Fruit fly (Drosophila melanogaster) whole organism, embryonic: ENCODE results near the gene Nct.
A peak's percentile ranks its signal among the peaks of the same experiment; 100 is the strongest.

Experiments used
- CG10209 ChIP-seq: fragments of 200-800 bp; sonication (Bioruptor generic); optimal IDR thresholded peaks from 3 replicates; lab custom pipeline; 2017; ENCODE audit warnings: missing biosample characterization, mild to moderate bottlenecking, missing genetic modification characterization, missing genetic modification reagents
- CG11560 ChIP-seq: fragments of 200-800 bp; sonication (Bioruptor generic); IDR thresholded peaks from 3 replicates; pipeline ENCODE4 v1.3.6; 2022; ENCODE audit warnings: missing biosample characterization, missing genetic modification characterization
- CG11695 ChIP-seq: fragments of 200-800 bp; sonication (Bioruptor generic); IDR thresholded peaks from 3 replicates; pipeline ENCODE4 v1.3.6; 2022; ENCODE audit warnings: missing biosample characterization, missing genetic modification characterization
- CG15514 ChIP-seq: fragments of 200-800 bp; sonication (Bioruptor generic); optimal IDR thresholded peaks from 3 replicates; lab custom pipeline; 2017; ENCODE audit warnings: missing biosample characterization, missing genetic modification characterization, mild to moderate bottlenecking, moderate library complexity, missing genetic modification reagents
- CG17829 ChIP-seq: fragments of 200-800 bp; optimal IDR thresholded peaks from 2 replicates; lab custom pipeline; 2019; ENCODE audit warnings: missing biosample characterization, mild to moderate bottlenecking, missing genetic modification characterization, moderate library complexity
- CG2875 ChIP-seq: fragments of 200-800 bp; sonication (Bioruptor generic); optimal IDR thresholded peaks from 2 replicates; lab custom pipeline; 2017; ENCODE audit warnings: missing biosample characterization, mild to moderate bottlenecking, missing genetic modification characterization, missing genetic modification reagents
- CG32532 ChIP-seq: fragments of 200-800 bp; sonication (Bioruptor generic); IDR thresholded peaks from 2 replicates; pipeline ENCODE4 v1.3.6; 2022; ENCODE audit warnings: missing biosample characterization, missing genetic modification characterization
- CG34376 ChIP-seq: fragments of 200-800 bp; sonication (Bioruptor generic); optimal IDR thresholded peaks from 2 replicates; lab custom pipeline; 2018; ENCODE audit warnings: missing biosample characterization, mild to moderate bottlenecking, missing genetic modification characterization
- CG5180 ChIP-seq: fragments of 200-800 bp; sonication (Bioruptor generic); optimal IDR thresholded peaks from 3 replicates; lab custom pipeline; 2017; ENCODE audit warnings: missing biosample characterization, missing genetic modification characterization, mild to moderate bottlenecking, moderate library complexity, missing genetic modification reagents
- CG7271 ChIP-seq: fragments of 200-800 bp; sonication (Bioruptor generic); optimal IDR thresholded peaks from 2 replicates; lab custom pipeline; 2018; ENCODE audit warnings: missing biosample characterization, mild to moderate bottlenecking, missing genetic modification characterization, moderate library complexity
- CG7357 ChIP-seq: fragments of 200-800 bp; sonication (Bioruptor generic); IDR thresholded peaks from 3 replicates; pipeline ENCODE4 v1.3.6; 2022; ENCODE audit warnings: missing biosample characterization, missing genetic modification characterization
- Dbx ChIP-seq: fragments of 200-800 bp; sonication (Bioruptor generic); IDR thresholded peaks from 3 replicates; pipeline ENCODE4 v1.3.6; 2022; ENCODE audit warnings: missing biosample characterization, missing genetic modification characterization
- Dip2 ChIP-seq: fragments of 200-800 bp; sonication (Bioruptor generic); IDR thresholded peaks from 2 replicates; pipeline ENCODE4 v1.3.6; 2022; ENCODE audit warnings: missing biosample characterization, missing genetic modification characterization
- Dp ChIP-seq: fragments of 200-800 bp; sonication (Bioruptor generic); optimal IDR thresholded peaks from 2 replicates; lab custom pipeline; 2018; ENCODE audit warnings: missing biosample characterization, mild to moderate bottlenecking, missing genetic modification characterization, moderate library complexity
- Dref ChIP-seq: fragments of 200-800 bp; sonication (Bioruptor generic); IDR thresholded peaks from 2 replicates; pipeline ENCODE4 v1.3.6; 2022; ENCODE audit warnings: missing biosample characterization, missing genetic modification characterization
- E2f2 ChIP-seq: fragments of 200-800 bp; sonication (Bioruptor generic); IDR thresholded peaks from 2 replicates; pipeline ENCODE4 v1.3.6; 2022; ENCODE audit warnings: missing biosample characterization, missing genetic modification characterization
- Gsc ChIP-seq: fragments of 200-800 bp; sonication (Bioruptor generic); IDR thresholded peaks from 2 replicates; pipeline ENCODE4 v1.3.6; 2022; ENCODE audit warnings: missing biosample characterization, missing genetic modification characterization
- Hmx ChIP-seq: fragments of 200-800 bp; sonication (Bioruptor generic); optimal IDR thresholded peaks from 2 replicates; lab custom pipeline; 2016; ENCODE audit warnings: missing biosample characterization, missing genetic modification characterization
- MESR4 ChIP-seq: fragments of 200-800 bp; sonication (Bioruptor generic); optimal IDR thresholded peaks from 2 replicates; lab custom pipeline; 2018; ENCODE audit warnings: missing biosample characterization, mild to moderate bottlenecking, missing genetic modification characterization, moderate library complexity
- Mad ChIP-seq: fragments of 200-800 bp; sonication (Bioruptor generic); optimal IDR thresholded peaks from 2 replicates; lab custom pipeline; 2016; ENCODE audit warnings: missing biosample characterization, missing genetic modification characterization
- Med ChIP-seq: fragments of 200-800 bp; sonication (Bioruptor generic); peaks from one replicate; lab custom pipeline; 2016; ENCODE audit warnings: missing biosample characterization, missing genetic modification characterization, mild to moderate bottlenecking, inconsistent platforms, moderate library complexity
- Meics ChIP-seq: fragments of 200-800 bp; sonication (Bioruptor generic); optimal IDR thresholded peaks from 2 replicates; lab custom pipeline; 2017; ENCODE audit warnings: missing biosample characterization, mild to moderate bottlenecking, missing genetic modification characterization
- Mrtf ChIP-seq: fragments of 200-800 bp; sonication (Bioruptor generic); IDR thresholded peaks from 3 replicates; pipeline ENCODE4 v1.3.6; 2022; ENCODE audit warnings: missing biosample characterization, missing genetic modification characterization
- NFAT ChIP-seq: fragments of 200-800 bp; sonication (Bioruptor generic); IDR thresholded peaks from 2 replicates; pipeline ENCODE4 v1.3.6; 2022; ENCODE audit warnings: missing biosample characterization, missing genetic modification characterization
- Nf-YB ChIP-seq: fragments of 200-800 bp; sonication (Bioruptor generic); optimal IDR thresholded peaks from 3 replicates; lab custom pipeline; 2019; ENCODE audit warnings: missing biosample characterization, mild to moderate bottlenecking, missing genetic modification characterization, moderate library complexity
- Sin3A ChIP-seq: fragments of >200 bp; optimal IDR thresholded peaks from 2 replicates; lab custom pipeline; 2018
- Sox102F ChIP-seq: fragments of 200-800 bp; sonication (Bioruptor generic); optimal IDR thresholded peaks from 2 replicates; lab custom pipeline; 2018; ENCODE audit warnings: missing biosample characterization, mild to moderate bottlenecking, missing genetic modification characterization, moderate library complexity
- Sry-δ ChIP-seq: fragments of 200-800 bp; sonication (Bioruptor generic); optimal IDR thresholded peaks from 2 replicates; lab custom pipeline; 2016; ENCODE audit warnings: missing biosample characterization, missing genetic modification characterization
- Stat92E ChIP-seq, 3 experiments: fragments of >200 bp in 2 of 3; fragments of 200-800 bp in 1 of 3; sonication (Bioruptor generic) in 1 of 3; optimal IDR thresholded peaks; 2 replicates each; lab custom pipeline; 2017 to 2019; ENCODE audit warnings: missing biosample characterization in 3 of 3, missing genetic modification characterization in 3 of 3, mild to moderate bottlenecking in 1 of 3, moderate library complexity in 1 of 3
- YL-1 ChIP-seq: fragments of 200-800 bp; sonication (Bioruptor generic); optimal IDR thresholded peaks from 3 replicates; lab custom pipeline; 2017; ENCODE audit warnings: missing biosample characterization, mild to moderate bottlenecking, missing genetic modification characterization
- ash1 ChIP-seq: fragments of 200-800 bp; sonication (Bioruptor generic); optimal IDR thresholded peaks from 2 replicates; lab custom pipeline; 2018; ENCODE audit warnings: missing biosample characterization, mild to moderate bottlenecking, missing genetic modification characterization
- dan ChIP-seq: fragments of 200-800 bp; sonication (Bioruptor generic); IDR thresholded peaks from 2 replicates; pipeline ENCODE4 v1.3.6; 2022; ENCODE audit warnings: missing biosample characterization, missing genetic modification characterization
- danr ChIP-seq: fragments of 200-800 bp; sonication (Bioruptor generic); IDR thresholded peaks from 2 replicates; pipeline ENCODE4 v1.3.6; 2022; ENCODE audit warnings: missing biosample characterization, missing genetic modification characterization
- eve ChIP-seq, 2 experiments: fragments of >200 bp; optimal IDR thresholded peaks; 2 replicates each; lab custom pipeline; 2017; ENCODE audit warnings: missing biosample characterization in 2 of 2, missing genetic modification characterization in 2 of 2
- ewg ChIP-seq: fragments of 200-800 bp; sonication (Bioruptor generic); optimal IDR thresholded peaks from 3 replicates; lab custom pipeline; 2017; ENCODE audit warnings: mild to moderate bottlenecking, missing biosample characterization, missing genetic modification reagents, missing genetic modification characterization
- fru ChIP-seq: fragments of >200 bp; optimal IDR thresholded peaks from 2 replicates; lab custom pipeline; 2017
- grn ChIP-seq: fragments of 200-800 bp; sonication (Bioruptor generic); optimal IDR thresholded peaks from 3 replicates; lab custom pipeline; 2017; ENCODE audit warnings: missing biosample characterization, missing genetic modification characterization
- ind ChIP-seq: fragments of 200-800 bp; sonication (Bioruptor generic); optimal IDR thresholded peaks from 3 replicates; lab custom pipeline; 2016; ENCODE audit warnings: missing biosample characterization, missing genetic modification characterization
- jigr1 ChIP-seq: fragments of 200-800 bp; sonication (Bioruptor generic); IDR thresholded peaks from 3 replicates; pipeline ENCODE4 v1.3.6; 2022; ENCODE audit warnings: missing biosample characterization, missing genetic modification characterization
- lola ChIP-seq, 3 experiments: fragments of >200 bp in 2 of 3; fragments of 200-800 bp in 1 of 3; sonication (Bioruptor generic) in 1 of 3; optimal IDR thresholded peaks; 2 replicates each; lab custom pipeline; 2017 to 2019; ENCODE audit warnings: missing biosample characterization in 3 of 3, missing genetic modification characterization in 3 of 3, mild to moderate bottlenecking in 1 of 3, moderate library complexity in 1 of 3
- nerfin-1 ChIP-seq: fragments of 200-800 bp; sonication (Bioruptor generic); optimal IDR thresholded peaks from 3 replicates; lab custom pipeline; 2019; ENCODE audit warnings: missing biosample characterization, mild to moderate bottlenecking, missing genetic modification characterization, moderate library complexity
- onecut ChIP-seq: fragments of 200-800 bp; sonication (Bioruptor generic); IDR thresholded peaks from 2 replicates; pipeline ENCODE4 v1.3.6; 2022; ENCODE audit warnings: missing biosample characterization, missing genetic modification characterization
- pzg ChIP-seq: fragments of 200-800 bp; sonication (Bioruptor generic); optimal IDR thresholded peaks from 3 replicates; lab custom pipeline; 2018; ENCODE audit warnings: missing biosample characterization, mild to moderate bottlenecking, missing genetic modification characterization, moderate library complexity
- sens ChIP-seq: fragments of 200-800 bp; sonication (Bioruptor generic); peaks from one replicate; lab custom pipeline; 2016; ENCODE audit warnings: missing biosample characterization, missing genetic modification characterization
- sisA ChIP-seq: fragments of 200-800 bp; sonication (Bioruptor generic); IDR thresholded peaks from 2 replicates; pipeline ENCODE4 v1.3.6; 2022; ENCODE audit warnings: missing biosample characterization, missing genetic modification characterization
- tll ChIP-seq, 2 experiments: fragments of 200-800 bp in 1 of 2; fragments of >200 bp in 1 of 2; sonication (Bioruptor generic) in 1 of 2; optimal IDR thresholded peaks; 2 replicates each; lab custom pipeline; 2017 to 2019; ENCODE audit warnings: missing biosample characterization in 2 of 2, missing genetic modification characterization in 2 of 2, mild to moderate bottlenecking in 1 of 2, moderate library complexity in 1 of 2
- usp ChIP-seq: fragments of >200 bp; optimal IDR thresholded peaks from 2 replicates; lab custom pipeline; 2017; ENCODE audit warnings: missing biosample characterization, missing genetic modification characterization
- zfh1 ChIP-seq: fragments of 200-800 bp; sonication (Bioruptor generic); IDR thresholded peaks from 3 replicates; pipeline ENCODE4 v1.3.6; 2022; ENCODE audit warnings: missing biosample characterization, missing genetic modification characterization

Gene Nct

dm6 chr3R:24823061-24823460 is 28.3 kb upstream of the Nct start:
- TF ChIP-seq Hmx (no peak), danr (GFP tag; lab: Robert Waterston, UW) (no peak), CG11560 (no peak)

- TF ChIP-seq sisA (GFP tag; lab: Robert Waterston, UW) (no peak), CG17829 (tag; lab: Kevin White, UChicago) (no peak), ind (GFP tag; lab: Kevin White, UChicago) (no peak), Dip2 (GFP tag; lab: Robert Waterston, UW) (no peak), Dbx (GFP tag; lab: Robert Waterston, UW) (no peak), grn (GFP tag; lab: Kevin White, UChicago) (no peak), onecut (no peak), CG5180 (GFP tag; lab: Kevin White, UChicago) (no peak), Nf-YB (GFP tag; lab: Kevin White, UChicago) (no peak), Meics (GFP tag; lab: Kevin White, UChicago) (no peak), CG10209 (GFP tag; lab: Kevin White, UChicago) (no peak), CG2875 (GFP tag; lab: Kevin White, UChicago) (no peak)
- TF ChIP-seq, all 482 proteins: peak for 0
Measured at dm6 chr3R:24825548-24825947, 25.9 kb upstream of the Nct start, which contains the start of gene niki. Gene niki, minus strand, starts transcription at chr3R:24825648.

dm6 chr3R:24828234-24828633 is 23.2 kb upstream of the Nct start, which contains the start of gene RabX4:
Gene RabX4, minus strand, starts transcription at chr3R:24828409.
- TF ChIP-seq CG11695 (GFP tag; lab: Robert Waterston, UW) (peak; percentile 6; the same call in 1 of the 3 replicates), Dp (GFP tag; lab: Kevin White, UChicago) (peak; percentile 48), E2f2 (GFP tag; lab: Robert Waterston, UW) (peak; percentile 59), nerfin-1 (tag; lab: Kevin White, UChicago) (peak; percentile 30), ewg (GFP tag; lab: Kevin White, UChicago) (peak; percentile 99), sens (GFP tag; lab: Kevin White, UChicago) (peak; percentile 70), pzg (GFP tag; lab: Kevin White, UChicago) (peak; percentile 22), Dref (peak; percentile 48), MESR4 (peak; percentile 1), usp (GFP tag; lab: Kevin White, UChicago) (no peak), CG15514 (GFP tag; lab: Kevin White, UChicago) (peak; percentile 13), onecut (peak; percentile 100), Med (GFP tag; lab: Kevin White, UChicago) (peak; percentile 53), CG32532 (GFP tag; lab: Robert Waterston, UW) (no peak), jigr1 (GFP tag; lab: Robert Waterston, UW) (no peak), YL-1 (GFP tag; lab: Kevin White, UChicago) (peak; percentile 42)

dm6 chr3R:24829887-24830351 is 21.5 kb upstream of the Nct start, which contains the start of the genes Kaz and CG43273:
Gene Kaz, minus strand, starts transcription at chr3R:24829959.
Gene CG43273, plus strand, starts transcription at chr3R:24830301.
- TF ChIP-seq tll (GFP tag; optimal IDR thresholded peaks at IDR 0.05; lab: Kevin White, UChicago) (peak in 1 of 2 experiments; percentile 28), Sox102F (GFP tag; lab: Kevin White, UChicago) (no peak), NFAT (GFP tag; lab: Robert Waterston, UW) (no peak), CG7271 (tag; lab: Kevin White, UChicago) (peak; percentile 2), Sin3A (peak; percentile 43), Stat92E (GFP tag; optimal IDR thresholded peaks at IDR 0.05; lab: Kevin White, UChicago) (no peak), ash1 (GFP tag; lab: Kevin White, UChicago) (no peak), zfh1 (peak; percentile 34; the same call in 1 of the 3 replicates), Mad (GFP tag; lab: Kevin White, UChicago) (peak; percentile 36), CG34376 (peak; percentile 14), fru (lab: Kevin White, UChicago) (no peak), dan (GFP tag; lab: Robert Waterston, UW) (no peak), lola (GFP tag; optimal IDR thresholded peaks at IDR 0.05; lab: Kevin White, UChicago) (peak in 1 of 3 experiments; percentile 65), eve (GFP tag; optimal IDR thresholded peaks at IDR 0.05; lab: Kevin White, UChicago) (no peak), Mrtf (GFP tag; lab: Robert Waterston, UW) (no peak), Sry-δ (no peak), Gsc (GFP tag; lab: Robert Waterston, UW) (no peak), CG7357 (GFP tag; lab: Robert Waterston, UW) (no peak)
